Fruit fly (Drosophila melanogaster): ENCODE data around the gene tal-3A.

tal-3A gene

DNA sequence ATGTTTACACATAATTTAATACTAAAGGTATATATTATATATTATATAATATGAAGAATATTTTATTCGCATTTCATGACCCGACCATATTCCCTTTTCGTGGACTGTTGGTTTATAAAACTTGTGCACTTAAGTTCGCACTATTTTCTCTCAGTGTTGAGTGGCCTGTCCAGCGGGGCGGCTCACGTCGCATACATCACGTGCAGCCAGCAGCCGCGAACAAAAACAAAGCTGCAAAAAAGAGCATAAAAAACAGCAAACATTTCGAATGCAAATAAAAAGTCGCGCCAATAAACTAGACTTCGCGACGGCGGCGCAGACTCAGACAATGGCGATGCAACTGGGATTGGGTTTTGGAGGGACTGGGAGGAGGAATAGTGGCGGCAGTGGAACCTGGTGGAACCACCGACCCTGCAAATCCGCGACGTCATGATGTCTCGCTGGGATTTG lies 32.4 kb downstream of the tal-3A start:
- TF ChIP-seq gem (tag; optimal IDR thresholded peaks at IDR 0.05) (peak; percentile 18), CG6689 (GFP tag; IDR thresholded peaks at IDR 0.05) (0 out of 2 replicates have a peak, but pooled peaks have one; percentile 26), bsh (GFP tag; optimal IDR thresholded peaks at IDR 0.05) (peak in 1 of 2 experiments; percentile 86), Ets65A (GFP tag) (peak; percentile 58), nom (GFP tag; optimal IDR thresholded peaks at IDR 0.05) (peak; percentile 85), CG6254 (GFP tag; optimal IDR thresholded peaks at IDR 0.05) (no peak), Oaz (GFP tag; IDR thresholded peaks at IDR 0.05) (no peak), CG3995 (GFP tag; optimal IDR thresholded peaks at IDR 0.05) (no peak), prd (optimal IDR thresholded peaks at IDR 0.05) (no peak), prd (GFP tag; IDR thresholded peaks at IDR 0.05) (peak; percentile 34; the same call in 2 of the 3 replicates), CG17612 (GFP tag; IDR thresholded peaks at IDR 0.05) (no peak), Drgx (GFP tag; IDR thresholded peaks at IDR 0.05) (peak; percentile 84), lbe (GFP tag; optimal IDR thresholded peaks at IDR 0.05) (peak; percentile 53), CG2712 (tag; optimal IDR thresholded peaks at IDR 0.05) (peak; percentile 9), slbo (GFP tag; IDR thresholded peaks at IDR 0.05) (0 out of 2 replicates have a peak, but pooled peaks have one; percentile 14), Pdp1 (GFP tag; optimal IDR thresholded peaks at IDR 0.05) (peak in 1 of 2 experiments; percentile 6), dmrt11E (tag; optimal IDR thresholded peaks at IDR 0.05) (peak; percentile 22), Xrp1 (GFP tag; IDR thresholded peaks at IDR 0.05) (peak; percentile 45; the same call in 1 of the 2 replicates)

DNA sequence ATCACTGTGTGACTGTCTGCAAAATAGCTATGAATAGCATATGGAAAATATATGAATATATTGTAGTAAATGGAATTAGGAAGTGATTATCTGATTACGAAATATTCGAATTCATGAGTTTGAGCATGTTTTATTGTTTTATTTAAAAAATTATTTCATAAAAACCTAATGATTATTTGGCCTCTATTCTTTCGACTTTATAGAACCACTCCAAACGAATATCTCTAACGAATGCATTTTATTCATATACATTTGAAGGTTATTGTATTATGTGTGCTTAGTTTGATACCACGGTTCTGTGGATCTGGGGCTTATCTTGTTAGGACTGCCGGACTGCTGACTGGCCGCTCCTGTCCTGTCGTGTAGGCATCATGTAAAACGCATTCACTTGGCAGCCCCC lies 33.0 kb downstream of the tal-3A start:
- TF ChIP-seq CG2120 (GFP tag; optimal IDR thresholded peaks at IDR 0.05), result no peak
- TF ChIP-seq CG10147 (GFP tag; optimal IDR thresholded peaks at IDR 0.05), result no peak
- peak in 1 of 2 experiments; percentile 29 for TF ChIP-seq bsh (GFP tag; optimal IDR thresholded peaks at IDR 0.05)
- no peak for TF ChIP-seq CG8765 (GFP tag; IDR thresholded peaks at IDR 0.05)
- TF ChIP-seq CG10654 (GFP tag; optimal IDR thresholded peaks at IDR 0.05), result no peak
- no peak for TF ChIP-seq CG13424 (tag; optimal IDR thresholded peaks at IDR 0.05)
- no peak for TF ChIP-seq gt (GFP tag; IDR thresholded peaks at IDR 0.05)
- TF ChIP-seq toy (GFP tag; IDR thresholded peaks at IDR 0.05), result no peak
- TF ChIP-seq CG14014 (GFP tag; IDR thresholded peaks at IDR 0.05), result no peak

DNA sequence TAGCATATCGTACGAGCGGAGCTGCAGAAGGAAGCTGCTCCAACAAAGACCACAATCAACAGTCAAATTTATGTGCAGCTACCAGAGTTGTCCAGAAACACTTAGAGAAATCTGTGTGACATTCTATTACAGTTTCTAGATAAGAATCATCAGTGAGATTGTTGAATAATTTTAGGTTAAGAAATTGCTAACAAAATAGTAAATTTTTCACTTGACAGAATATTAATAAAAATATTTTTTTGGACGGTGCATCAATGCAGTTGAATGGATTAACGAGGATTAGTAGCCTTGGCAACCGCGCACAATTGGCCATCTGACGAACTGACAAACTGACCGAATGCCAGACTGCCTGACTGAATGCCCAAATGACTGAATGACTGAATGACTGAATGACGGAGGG lies 34.4 kb downstream of the tal-3A start:
- peak; percentile 75 for TF ChIP-seq CG8281 (tag; optimal IDR thresholded peaks at IDR 0.05)
- TF ChIP-seq Drgx (GFP tag; IDR thresholded peaks at IDR 0.05), result peak; percentile 19; the same call in 1 of the 2 replicates
- TF ChIP-seq tap (tag; optimal IDR thresholded peaks at IDR 0.05), result no peak

DNA sequence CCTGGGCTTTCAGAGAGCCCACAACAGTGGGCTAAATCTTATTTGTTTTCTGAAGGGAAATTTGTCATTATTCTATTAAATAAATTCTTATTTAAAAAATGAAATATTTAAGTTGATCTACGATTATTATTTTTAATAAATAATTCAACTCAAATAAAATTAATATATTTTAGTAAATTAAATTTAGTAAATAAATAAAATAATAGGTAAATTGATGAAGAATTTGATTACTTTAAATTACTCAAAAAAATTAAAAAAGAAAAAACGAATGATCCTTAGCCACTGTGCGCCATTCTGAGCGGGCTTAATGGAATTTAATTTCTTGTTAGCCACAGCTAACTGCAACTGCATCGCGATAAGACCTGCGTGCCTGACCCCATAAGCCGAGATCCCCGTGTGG lies 35.4 kb downstream of the tal-3A start:
- TF ChIP-seq CG8924 (tag; optimal IDR thresholded peaks at IDR 0.05), result no peak
- peak in 1 of 2 experiments; percentile 9 for TF ChIP-seq bsh (GFP tag; optimal IDR thresholded peaks at IDR 0.05)

DNA sequence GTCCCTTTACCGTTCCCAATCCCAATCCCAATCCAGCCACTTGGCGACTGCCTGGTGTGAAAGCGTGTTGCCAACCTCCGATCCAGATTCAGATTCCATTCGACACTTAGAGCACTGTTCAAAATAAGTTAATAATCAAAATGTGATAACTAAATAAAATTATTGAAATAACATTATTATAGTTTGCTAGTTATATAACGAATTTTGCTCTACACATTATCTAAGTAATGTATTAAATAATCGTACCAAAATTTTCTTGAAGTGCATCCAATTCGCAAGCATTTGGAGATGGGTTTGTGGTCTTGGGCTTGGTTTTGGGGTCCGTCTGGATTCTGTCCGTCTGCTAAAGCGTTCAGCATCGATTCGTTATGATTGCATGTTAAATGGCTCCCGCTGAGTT lies 36.4 kb downstream of the tal-3A start:
- no peak for TF ChIP-seq CG10431 (GFP tag; optimal IDR thresholded peaks at IDR 0.05)
- no peak for TF ChIP-seq gem (tag; optimal IDR thresholded peaks at IDR 0.05)
- TF ChIP-seq nom (GFP tag; optimal IDR thresholded peaks at IDR 0.05), result peak; percentile 31
- no peak for TF ChIP-seq org-1 (GFP tag; optimal IDR thresholded peaks at IDR 0.05)
- no peak for TF ChIP-seq CG10959 (GFP tag; IDR thresholded peaks at IDR 0.05)
- TF ChIP-seq bcd (GFP tag; optimal IDR thresholded peaks at IDR 0.05), result no peak
- no peak for TF ChIP-seq z (GFP tag; IDR thresholded peaks at IDR 0.05)
- no peak for TF ChIP-seq gcm (GFP tag; optimal IDR thresholded peaks at IDR 0.05)
- no peak for TF ChIP-seq Sry-δ (GFP tag; optimal IDR thresholded peaks at IDR 0.05)
- no peak for TF ChIP-seq CG7271 (tag; optimal IDR thresholded peaks at IDR 0.05)
- TF ChIP-seq crp (GFP tag; optimal IDR thresholded peaks at IDR 0.05), result no peak
- TF ChIP-seq Hr39 (optimal IDR thresholded peaks at IDR 0.05), result no peak
- TF ChIP-seq CG17186 (GFP tag; optimal IDR thresholded peaks at IDR 0.05), result no peak
- no peak for TF ChIP-seq CG1602 (GFP tag; optimal IDR thresholded peaks at IDR 0.05)
- TF ChIP-seq Chrac-16 (GFP tag; optimal IDR thresholded peaks at IDR 0.05), result no peak
- peak; percentile 33 for TF ChIP-seq corto (GFP tag; optimal IDR thresholded peaks at IDR 0.05)
- TF ChIP-seq ATbp (GFP tag; optimal IDR thresholded peaks at IDR 0.05), result no peak
- no peak for TF ChIP-seq Antp (GFP tag; optimal IDR thresholded peaks at IDR 0.05)
- TF ChIP-seq PHDP (tag; optimal IDR thresholded peaks at IDR 0.05), result no peak

All from whole organism, embryonic.